Fruit fly (Drosophila melanogaster): ENCODE measurements around the gene rpk.
"Not testable (repeated sequence)": the region's sequence is repeated elsewhere in the genome, so short reads cannot be mapped to it uniquely, and the experiment has no call there.

DNA sequence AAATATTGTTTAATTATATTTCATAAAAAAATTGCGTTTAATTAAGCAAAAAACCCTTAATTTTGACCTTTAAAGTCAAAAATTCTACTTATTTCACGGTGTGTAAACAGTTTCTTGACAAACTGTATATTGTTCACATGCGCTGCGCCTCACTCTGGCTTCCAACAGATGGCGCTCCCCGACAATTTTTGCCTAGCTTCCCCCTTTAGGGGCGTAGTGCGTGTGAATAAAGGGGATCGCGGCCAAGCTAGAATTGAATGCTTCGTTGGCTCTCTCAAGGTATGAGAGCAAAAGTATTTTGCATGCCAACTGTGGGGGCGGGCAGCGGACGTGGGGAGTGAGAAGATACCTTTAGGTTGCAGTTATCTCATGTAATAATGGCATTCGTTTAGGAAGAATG, 39.0 kb downstream of the rpk start:
- TF ChIP-seq CG6854 (GFP tag; optimal IDR thresholded peaks at IDR 0.05); CG16779 (tag; optimal IDR thresholded peaks at IDR 0.05); Ets21C (GFP tag; optimal IDR thresholded peaks at IDR 0.05); Sox102F (GFP tag; optimal IDR thresholded peaks at IDR 0.05); Gug (GFP tag; IDR thresholded peaks at IDR 0.05); CG3032 (tag; optimal IDR thresholded peaks at IDR 0.05); CG11294 (GFP tag; IDR thresholded peaks at IDR 0.05); Smox (GFP tag; optimal IDR thresholded peaks at IDR 0.05); acj6 (GFP tag; optimal IDR thresholded peaks at IDR 0.05); Eip93F (GFP tag; optimal IDR thresholded peaks at IDR 0.05); CG11902 (GFP tag; optimal IDR thresholded peaks at IDR 0.05); Lpt (GFP tag; optimal IDR thresholded peaks at IDR 0.05); CG6276 (GFP tag; optimal IDR thresholded peaks at IDR 0.05): not testable (repeated sequence)

Data from whole organism, prepupa.